Fruit fly (Drosophila melanogaster): ENCODE data around the gene Ugt37E1.

- TF ChIP-seq CG8478 (optimal IDR thresholded peaks at IDR 0.05) (no peak), CTCF (optimal IDR thresholded peaks at IDR 0.05) (no peak)
Observed at dm6 chr2L:16793970-16794369, 2.4 kb upstream of the Ugt37E1 start, which contains the start of gene Ugt37C2.
